Worm (Caenorhabditis elegans) whole organism, young adult: Measurements from ENCODE around the gene Y41D4A.4.
A peak's percentile ranks its signal among the peaks of the same experiment; 100 is the strongest.

Source experiments
- C17E4.6 ChIP-seq: fragments of 200-800 bp; sonication (Bioruptor generic); IDR thresholded peaks from 2 replicates; pipeline ENCODE4 v1.3.6; 2022; ENCODE audit warnings: missing genetic modification reagents, missing genetic modification characterization, missing compliant biosample characterization
- F23B12.7 ChIP-seq: sonication (generic microtip); optimal IDR thresholded peaks from 2 replicates; lab custom pipeline; 2017; ENCODE audit warnings: missing genetic modification characterization, mild to moderate bottlenecking, missing compliant biosample characterization, antibody characterized with exemption, moderate library complexity; ENCODE audit not compliant: insufficient read depth
- F33H1.4 ChIP-seq: fragments of 200-800 bp; sonication (Bioruptor generic); IDR thresholded peaks from 2 replicates; pipeline ENCODE4 v1.3.6; 2022; ENCODE audit warnings: missing genetic modification reagents, missing genetic modification characterization, missing compliant biosample characterization
- F52B5.7 ChIP-seq: sonication (generic microtip); optimal IDR thresholded peaks from 2 replicates; lab custom pipeline; 2016; ENCODE audit warnings: mild to moderate bottlenecking, missing genetic modification characterization, missing compliant biosample characterization
- F57A8.1 ChIP-seq: fragments of 200-800 bp; sonication (Bioruptor generic); optimal IDR thresholded peaks from 2 replicates; lab custom pipeline; 2018; ENCODE audit warnings: mild to moderate bottlenecking, missing genetic modification characterization, moderate library complexity, missing compliant biosample characterization
- T07F8.4 ChIP-seq: sonication (generic microtip); optimal IDR thresholded peaks from 2 replicates; lab custom pipeline; 2016; ENCODE audit warnings: mild to moderate bottlenecking, missing genetic modification characterization, moderate library complexity, missing compliant biosample characterization
- Y79H2A.3 ChIP-seq: fragments of 200-800 bp; sonication (Bioruptor generic); conservative IDR thresholded peaks from 2 replicates; pipeline ENCODE4 v1.3.6; 2022; ENCODE audit warnings: missing genetic modification reagents, missing genetic modification characterization, missing compliant biosample characterization
- akir-1 ChIP-seq: fragments of 200-800 bp; sonication (Bioruptor generic); optimal IDR thresholded peaks from 2 replicates; lab custom pipeline; 2018; ENCODE audit warnings: mild to moderate bottlenecking, missing genetic modification characterization, moderate library complexity, missing compliant biosample characterization
- attf-3 ChIP-seq: fragments of 200-800 bp; sonication (Bioruptor generic); conservative IDR thresholded peaks from 2 replicates; pipeline ENCODE4 v1.3.6; 2022; ENCODE audit warnings: missing genetic modification reagents, missing genetic modification characterization, missing compliant biosample characterization
- attf-6 ChIP-seq: fragments of 200-800 bp; sonication (Bioruptor generic); IDR thresholded peaks from 2 replicates; pipeline ENCODE4 v1.3.6; 2022; ENCODE audit warnings: missing genetic modification reagents, missing genetic modification characterization, missing compliant biosample characterization
- cebp-1 ChIP-seq, 2 experiments: fragments of 200-800 bp in 1 of 2; sonication (Bioruptor generic) in 1 of 2; sonication (generic microtip) in 1 of 2; IDR thresholded peaks in 1 of 2; optimal IDR thresholded peaks in 1 of 2; 2 replicates each; pipeline versions ENCODE4 v1.3.6 to Lab custom; 2017 to 2022; ENCODE audit warnings: missing compliant biosample characterization in 2 of 2, missing genetic modification characterization in 2 of 2, mild to moderate bottlenecking in 1 of 2, missing genetic modification reagents in 1 of 2, moderate library complexity in 1 of 2
- cebp-2 ChIP-seq: fragments of 200-800 bp; sonication (Bioruptor generic); IDR thresholded peaks from 2 replicates; pipeline ENCODE4 v1.3.6; 2022; ENCODE audit warnings: missing genetic modification characterization, missing compliant biosample characterization
- ceh-27 ChIP-seq: fragments of 200-800 bp; sonication (Bioruptor generic); optimal IDR thresholded peaks from 2 replicates; lab custom pipeline; 2018; ENCODE audit warnings: mild to moderate bottlenecking, missing genetic modification characterization, moderate library complexity, missing compliant biosample characterization
- ceh-91 ChIP-seq: fragments of 200-800 bp; sonication (Bioruptor generic); IDR thresholded peaks from 2 replicates; pipeline ENCODE4 v1.3.6; 2022; ENCODE audit warnings: missing genetic modification reagents, missing genetic modification characterization, missing compliant biosample characterization
- dpff-1 ChIP-seq: sonication (generic microtip); optimal IDR thresholded peaks from 2 replicates; lab custom pipeline; 2017; ENCODE audit warnings: mild to moderate bottlenecking, missing genetic modification characterization, missing compliant biosample characterization
- ekl-4 ChIP-seq: fragments of 200-800 bp; sonication (Bioruptor generic); IDR thresholded peaks from 2 replicates; pipeline ENCODE4 v1.3.6; 2022; ENCODE audit warnings: missing genetic modification reagents, missing genetic modification characterization, missing compliant biosample characterization
- him-1 ChIP-seq: sonication (generic microtip); optimal IDR thresholded peaks from 2 replicates; lab custom pipeline; 2016; ENCODE audit warnings: missing genotype, missing genetic modification reagents, missing genetic modification characterization, missing compliant biosample characterization
- hlh-26 ChIP-seq: fragments of 200-800 bp; sonication (Bioruptor generic); conservative IDR thresholded peaks from 2 replicates; pipeline ENCODE4 v1.3.6; 2022; ENCODE audit warnings: missing genetic modification reagents, missing genetic modification characterization, missing compliant biosample characterization
- hrde-1 ChIP-seq: sonication (generic microtip); optimal IDR thresholded peaks from 2 replicates; lab custom pipeline; 2016; ENCODE audit warnings: missing genetic modification characterization, mild to moderate bottlenecking, missing compliant biosample characterization, moderate library complexity, missing genotype, missing genetic modification reagents, borderline replicate concordance
- hsf-1 ChIP-seq: fragments of 200-800 bp; sonication (Bioruptor generic); IDR thresholded peaks from 2 replicates; pipeline ENCODE4 v1.3.6; 2022; ENCODE audit warnings: missing genetic modification reagents, missing genetic modification characterization, missing compliant biosample characterization
- lag-1 ChIP-seq: fragments of 200-800 bp; sonication (Bioruptor generic); IDR thresholded peaks from 2 replicates; pipeline ENCODE4 v1.3.6; 2022; ENCODE audit warnings: missing genetic modification reagents, missing genetic modification characterization, missing compliant biosample characterization
- lin-26 ChIP-seq: fragments of 200-800 bp; sonication (Bioruptor generic); IDR thresholded peaks from 2 replicates; pipeline ENCODE4 v1.3.6; 2022; ENCODE audit warnings: missing genetic modification reagents, missing genetic modification characterization, missing compliant biosample characterization
- lin-35 ChIP-seq, 3 experiments: fragments of 150-350 bp in 2 of 3; sonication (generic microtip) in 1 of 3; optimal IDR thresholded peaks; 2 replicates each; lab custom pipeline; 2014 to 2018; ENCODE audit warnings: missing biosample characterization in 3 of 3, missing genetic modification characterization in 3 of 3, missing genetic modification reagents in 3 of 3
- lir-1 ChIP-seq: fragments of 200-800 bp; sonication (Bioruptor generic); conservative IDR thresholded peaks from 2 replicates; pipeline ENCODE4 v1.3.6; 2022; ENCODE audit warnings: missing genetic modification reagents, missing genetic modification characterization, missing compliant biosample characterization
- mxl-1 ChIP-seq: sonication (generic microtip); optimal IDR thresholded peaks from 2 replicates; lab custom pipeline; 2016; ENCODE audit warnings: missing genetic modification characterization, missing compliant biosample characterization
- nfya-1 ChIP-seq: sonication (generic microtip); optimal IDR thresholded peaks from 2 replicates; lab custom pipeline; 2017; ENCODE audit warnings: antibody characterized with exemption, missing compliant biosample characterization, missing genetic modification characterization, borderline replicate concordance; ENCODE audit not compliant: insufficient read depth
- nfya-2 ChIP-seq: fragments of 200-800 bp; sonication (Bioruptor generic); IDR thresholded peaks from 2 replicates; pipeline ENCODE4 v1.3.6; 2022; ENCODE audit warnings: missing genetic modification reagents, missing genetic modification characterization, missing compliant biosample characterization
- nhr-120 ChIP-seq: fragments of 200-800 bp; sonication (Bioruptor generic); IDR thresholded peaks from 2 replicates; pipeline ENCODE4 v1.3.6; 2022; ENCODE audit warnings: missing genetic modification characterization, missing compliant biosample characterization
- nhr-80 ChIP-seq: sonication (generic microtip); optimal IDR thresholded peaks from 2 replicates; lab custom pipeline; 2016; ENCODE audit warnings: missing genetic modification characterization, missing compliant biosample characterization
- pbrm-1 ChIP-seq: fragments of 200-800 bp; sonication (Bioruptor generic); IDR thresholded peaks from 2 replicates; pipeline ENCODE4 v1.3.6; 2022; ENCODE audit warnings: missing genetic modification reagents, missing genetic modification characterization, missing compliant biosample characterization
- sea-2 ChIP-seq: fragments of 200-800 bp; sonication (Bioruptor generic); IDR thresholded peaks from 2 replicates; pipeline ENCODE4 v1.3.6; 2022; ENCODE audit warnings: missing genetic modification characterization, missing compliant biosample characterization
- snpc-1.3 ChIP-seq: sonication (generic microtip); optimal IDR thresholded peaks from 2 replicates; lab custom pipeline; 2017; ENCODE audit warnings: missing genetic modification characterization, mild to moderate bottlenecking, missing compliant biosample characterization, antibody characterized with exemption, moderate library complexity, missing genotype, missing genetic modification reagents; ENCODE audit not compliant: insufficient read depth
- somi-1 ChIP-seq: fragments of 200-800 bp; sonication (Bioruptor generic); optimal IDR thresholded peaks from 2 replicates; lab custom pipeline; 2018; ENCODE audit warnings: mild to moderate bottlenecking, missing genetic modification characterization, missing compliant biosample characterization
- zfh-2 ChIP-seq: fragments of 200-800 bp; sonication (Bioruptor generic); conservative IDR thresholded peaks from 2 replicates; pipeline ENCODE4 v1.3.6; 2022; ENCODE audit warnings: missing genetic modification reagents, missing genetic modification characterization, missing compliant biosample characterization

Y41D4A.4 gene

ce11 chrIV:1752480-1752879 is 6.7 kb downstream of the Y41D4A.4 start:
- TF ChIP-seq F33H1.4 (GFP tag; lab: Robert Waterston, UW) = no peak
- peak; percentile 71 for TF ChIP-seq zfh-2 (GFP tag; lab: Robert Waterston, UW)

ce11 chrIV:1753481-1753880 is 7.7 kb downstream of the Y41D4A.4 start, which contains the start of gene Y41D4A.3:
Gene Y41D4A.3, plus strand, starts transcription at chrIV:1753781.
- TF ChIP-seq lag-1 (GFP tag; lab: Robert Waterston, UW) (no peak), ceh-27 (GFP tag; lab: Kevin White, UChicago) (no peak), Y79H2A.3 (no peak), lir-1 (GFP tag; lab: Robert Waterston, UW) (no peak), nfya-2 (GFP tag; lab: Robert Waterston, UW) (no peak), nhr-120 (GFP tag; lab: Robert Waterston, UW) (no peak), nfya-1 (tag; lab: Kevin White, UChicago) (no peak), C17E4.6 (GFP tag; lab: Robert Waterston, UW) (no peak), lin-26 (GFP tag; lab: Robert Waterston, UW) (no peak), mxl-1 (tag; lab: Kevin White, UChicago) (no peak), F33H1.4 (GFP tag; lab: Robert Waterston, UW) (no peak), lin-35 (GFP tag; optimal IDR thresholded peaks at IDR 0.05; lab: Kevin White, UChicago) (no peak), somi-1 (GFP tag; lab: Kevin White, UChicago) (no peak), F57A8.1 (no peak), hrde-1 (tag; lab: Kevin White, UChicago) (no peak), snpc-1.3 (no peak), attf-3 (GFP tag; lab: Robert Waterston, UW) (no peak), sea-2 (GFP tag; lab: Robert Waterston, UW) (no peak), ceh-91 (GFP tag; lab: Robert Waterston, UW) (no peak), hsf-1 (GFP tag; lab: Robert Waterston, UW) (no peak)

ce11 chrIV:1758595-1758994 is 12.8 kb downstream of the Y41D4A.4 start:
- TF ChIP-seq cebp-1 (GFP tag; IDR thresholded peaks at IDR 0.05; lab: Robert Waterston, UW) = no peak
- TF ChIP-seq cebp-1 (tag; optimal IDR thresholded peaks at IDR 0.05; lab: Kevin White, UChicago) = no peak
- TF ChIP-seq T07F8.4 = no peak
- TF ChIP-seq him-1 (tag; lab: Kevin White, UChicago) = no peak
- TF ChIP-seq hlh-26 (GFP tag; lab: Robert Waterston, UW) = no peak
- TF ChIP-seq F52B5.7 (tag; lab: Kevin White, UChicago) = no peak
- no peak for TF ChIP-seq cebp-2 (GFP tag; lab: Robert Waterston, UW)
- no peak for TF ChIP-seq ekl-4
- TF ChIP-seq attf-6 = no peak
- TF ChIP-seq nhr-80 (tag; lab: Kevin White, UChicago) = no peak
- TF ChIP-seq akir-1 (GFP tag; lab: Kevin White, UChicago) = no peak
- TF ChIP-seq pbrm-1 (GFP tag; lab: Robert Waterston, UW) = no peak
- no peak for TF ChIP-seq dpff-1 (tag; lab: Kevin White, UChicago)
- no peak for TF ChIP-seq F23B12.7 (tag; lab: Kevin White, UChicago)
